Fruit fly (Drosophila melanogaster) whole organism, pupa: ENCODE results near the gene SrpRalpha.

Experiments used
- CG10348 ChIP-seq: fragments of 200-800 bp; sonication (Bioruptor generic); IDR thresholded peaks from 2 replicates; pipeline ENCODE4 v1.3.6; 2022; ENCODE audit warnings: missing biosample characterization, missing genetic modification characterization
- CG12605 ChIP-seq: fragments of 200-800 bp; sonication (Bioruptor generic); IDR thresholded peaks from 2 replicates; pipeline ENCODE4 v1.3.6; 2022; ENCODE audit warnings: missing biosample characterization, missing genetic modification characterization
- CG13204 ChIP-seq: fragments of 200-800 bp; sonication (Bioruptor generic); optimal IDR thresholded peaks from 2 replicates; lab custom pipeline; 2018; ENCODE audit warnings: missing biosample characterization, mild to moderate bottlenecking, missing genetic modification characterization, moderate library complexity
- CG14655 ChIP-seq: fragments of 200-800 bp; sonication (Bioruptor generic); optimal IDR thresholded peaks from 3 replicates; lab custom pipeline; 2017; ENCODE audit warnings: mild to moderate bottlenecking, missing biosample characterization, missing genetic modification reagents, missing genetic modification characterization
- CG15710 ChIP-seq: fragments of 200-800 bp; sonication (Bioruptor generic); optimal IDR thresholded peaks from 2 replicates; lab custom pipeline; 2018; ENCODE audit warnings: missing biosample characterization, mild to moderate bottlenecking, missing genetic modification characterization, moderate library complexity
- CG17806 ChIP-seq: fragments of 200-800 bp; sonication (Bioruptor generic); optimal IDR thresholded peaks from 2 replicates; lab custom pipeline; 2018; ENCODE audit warnings: missing biosample characterization, mild to moderate bottlenecking, missing genetic modification characterization, moderate library complexity
- CG32121 ChIP-seq: fragments of 200-800 bp; sonication (Bioruptor generic); IDR thresholded peaks from 2 replicates; pipeline ENCODE4 v1.3.6; 2022; ENCODE audit warnings: missing biosample characterization, missing genetic modification characterization
- CG34367 ChIP-seq: fragments of 200-800 bp; sonication (Bioruptor generic); optimal IDR thresholded peaks from 2 replicates; lab custom pipeline; 2018; ENCODE audit warnings: missing biosample characterization, mild to moderate bottlenecking, missing genetic modification characterization
- CG4496 ChIP-seq: fragments of 200-800 bp; sonication (Bioruptor generic); IDR thresholded peaks from 3 replicates; pipeline ENCODE4 v1.3.6; 2022; ENCODE audit warnings: missing biosample characterization, missing genetic modification characterization
- CG8159 ChIP-seq: fragments of 200-800 bp; sonication (Bioruptor generic); optimal IDR thresholded peaks from 3 replicates; lab custom pipeline; 2018; ENCODE audit warnings: missing biosample characterization, mild to moderate bottlenecking, missing genetic modification characterization, moderate library complexity
- CG8301 ChIP-seq: fragments of 200-800 bp; sonication (Bioruptor generic); optimal IDR thresholded peaks from 2 replicates; lab custom pipeline; 2018; ENCODE audit warnings: missing biosample characterization, mild to moderate bottlenecking, missing genetic modification characterization
- CG9948 ChIP-seq: fragments of 200-800 bp; sonication (Bioruptor generic); optimal IDR thresholded peaks from 2 replicates; lab custom pipeline; 2018; ENCODE audit warnings: missing biosample characterization, mild to moderate bottlenecking, missing genetic modification characterization, moderate library complexity
- D1 ChIP-seq: fragments of 200-800 bp; sonication (Bioruptor generic); optimal IDR thresholded peaks from 2 replicates; lab custom pipeline; 2018; ENCODE audit warnings: missing biosample characterization, mild to moderate bottlenecking, missing genetic modification characterization, moderate library complexity
- EcR ChIP-seq: fragments of 200-800 bp; sonication (Bioruptor generic); optimal IDR thresholded peaks from 3 replicates; lab custom pipeline; 2019; ENCODE audit warnings: missing biosample characterization, missing genetic modification characterization, mild to moderate bottlenecking, moderate library complexity, missing genetic modification reagents
- Ets98B ChIP-seq: fragments of 200-800 bp; sonication (Bioruptor generic); IDR thresholded peaks from 2 replicates; pipeline ENCODE4 v1.3.6; 2022; ENCODE audit warnings: missing biosample characterization, missing genetic modification characterization
- Pif1A ChIP-seq: fragments of 200-800 bp; sonication (Bioruptor generic); optimal IDR thresholded peaks from 3 replicates; lab custom pipeline; 2016; ENCODE audit warnings: missing biosample characterization, missing genetic modification characterization
- Pif1B ChIP-seq: fragments of 200-800 bp; sonication (Bioruptor generic); optimal IDR thresholded peaks from 3 replicates; lab custom pipeline; 2016; ENCODE audit warnings: missing biosample characterization, missing genetic modification characterization
- Snoo ChIP-seq: fragments of 200-800 bp; sonication (Bioruptor generic); optimal IDR thresholded peaks from 3 replicates; lab custom pipeline; 2017; ENCODE audit warnings: missing biosample characterization, mild to moderate bottlenecking, missing genetic modification characterization, inconsistent platforms
- fd96Ca ChIP-seq: fragments of 200-800 bp; sonication (Bioruptor generic); IDR thresholded peaks from 3 replicates; pipeline ENCODE4 v1.3.6; 2022; ENCODE audit warnings: missing biosample characterization, missing genetic modification characterization
- gl ChIP-seq: fragments of 200-800 bp; sonication (Bioruptor generic); optimal IDR thresholded peaks from 2 replicates; lab custom pipeline; 2018; ENCODE audit warnings: missing biosample characterization, mild to moderate bottlenecking, missing genetic modification characterization
- rn ChIP-seq: fragments of 200-800 bp; sonication (Bioruptor generic); IDR thresholded peaks from 2 replicates; pipeline ENCODE4 v1.3.6; 2022; ENCODE audit warnings: missing biosample characterization, missing genetic modification characterization

The SrpRalpha gene

dm6 chrX:11144575-11144974 is 15.7 kb upstream of the SrpRalpha start:
- no peak for TF ChIP-seq CG12605 (GFP tag; lab: Robert Waterston, UW)
- TF ChIP-seq CG15710: no peak
- no peak for TF ChIP-seq CG9948 (tag; lab: Kevin White, UChicago)
- TF ChIP-seq Ets98B: no peak
- no peak for TF ChIP-seq CG32121 (GFP tag; lab: Robert Waterston, UW)
- TF ChIP-seq Snoo (tag; lab: Kevin White, UChicago): no peak
- no peak for TF ChIP-seq Pif1A (GFP tag; lab: Kevin White, UChicago)
- no peak for TF ChIP-seq CG17806 (tag; lab: Kevin White, UChicago)

- TF ChIP-seq CG8159 (tag; lab: Kevin White, UChicago) (no peak), CG12605 (GFP tag; lab: Robert Waterston, UW) (no peak), CG9948 (tag; lab: Kevin White, UChicago) (no peak), CG14655 (GFP tag; lab: Kevin White, UChicago) (no peak), D1 (tag; lab: Kevin White, UChicago) (no peak), CG15710 (no peak), Ets98B (no peak), CG17806 (tag; lab: Kevin White, UChicago) (no peak), rn (no peak), gl (tag; lab: Kevin White, UChicago) (no peak), Pif1B (no peak), fd96Ca (no peak), CG4496 (GFP tag; lab: Robert Waterston, UW) (no peak), CG10348 (GFP tag; lab: Robert Waterston, UW) (no peak)
Observed at dm6 chrX:11143820-11144219, 14.9 kb upstream of the SrpRalpha start, which contains the start of gene CG15201. Gene CG15201, plus strand, starts transcription at chrX:11144120.

- TF ChIP-seq Snoo (tag; lab: Kevin White, UChicago) (peak; percentile 53), CG34367 (tag; lab: Kevin White, UChicago) (no peak)
Observed at dm6 chrX:11141785-11142591, 13.1 kb upstream of the SrpRalpha start, which contains the start of the genes CG15199 and CG15202. Gene CG15199, minus strand, starts transcription at chrX:11141835. Gene CG15202, plus strand, starts transcription at chrX:11142541.

dm6 chrX:11140163-11140562 is 11.3 kb upstream of the SrpRalpha start, which contains the start of gene ssp7:
Gene ssp7, minus strand, starts transcription at chrX:11140263.
- TF ChIP-seq CG32121 (GFP tag; lab: Robert Waterston, UW) (no peak), EcR (GFP tag; lab: Kevin White, UChicago) (no peak), CG17806 (tag; lab: Kevin White, UChicago) (no peak), CG12605 (GFP tag; lab: Robert Waterston, UW) (no peak), CG10348 (GFP tag; lab: Robert Waterston, UW) (no peak), D1 (tag; lab: Kevin White, UChicago) (no peak)

dm6 chrX:11137566-11138186 is 8.8 kb upstream of the SrpRalpha start, which contains the start of gene CDK2AP1:
Gene CDK2AP1, plus strand, starts transcription at chrX:11137859.
- no peak for TF ChIP-seq gl (tag; lab: Kevin White, UChicago)
- no peak for TF ChIP-seq EcR (GFP tag; lab: Kevin White, UChicago)
- TF ChIP-seq fd96Ca: 0 out of 3 replicates have a peak, but pooled peaks have one; percentile 25
- no peak for TF ChIP-seq Snoo (tag; lab: Kevin White, UChicago)
- no peak for TF ChIP-seq D1 (tag; lab: Kevin White, UChicago)
- no peak for TF ChIP-seq CG9948 (tag; lab: Kevin White, UChicago)
- no peak; the same call in 1 of the 2 replicates for TF ChIP-seq Ets98B
- TF ChIP-seq CG17806 (tag; lab: Kevin White, UChicago): peak; percentile 1
- no peak for TF ChIP-seq Pif1A (GFP tag; lab: Kevin White, UChicago)
- TF ChIP-seq CG32121 (GFP tag; lab: Robert Waterston, UW): 0 out of 2 replicates have a peak, but pooled peaks have one; percentile 15
- no peak for TF ChIP-seq CG14655 (GFP tag; lab: Kevin White, UChicago)
- no peak for TF ChIP-seq CG34367 (tag; lab: Kevin White, UChicago)
- no peak for TF ChIP-seq CG15710
- TF ChIP-seq CG12605 (GFP tag; lab: Robert Waterston, UW): no peak
- no peak for TF ChIP-seq CG13204 (GFP tag; lab: Kevin White, UChicago)
- no peak for TF ChIP-seq CG8301 (tag; lab: Kevin White, UChicago)
- TF ChIP-seq CG4496 (GFP tag; lab: Robert Waterston, UW): peak; percentile 37; the same call in 1 of the 3 replicates
- TF ChIP-seq rn: no peak
- TF ChIP-seq CG8159 (tag; lab: Kevin White, UChicago): peak; percentile 0
- no peak for TF ChIP-seq CG10348 (GFP tag; lab: Robert Waterston, UW)
- no peak for TF ChIP-seq Pif1B
- TF ChIP-seq, all 21 proteins: peak for 5
